Fruit fly (Drosophila melanogaster): ENCODE measurements around the gene p53.

Gene p53

dm6 chr3R:23048089-23048689 lies 5.7 kb downstream of the p53 start, which contains the start of gene CG17121 (continued):
- TF ChIP-seq p53 (GFP tag; optimal IDR thresholded peaks at IDR 0.05): no peak
- peak; percentile 94 for TF ChIP-seq pros (GFP tag; optimal IDR thresholded peaks at IDR 0.05)
- TF ChIP-seq CG6791 (GFP tag; IDR thresholded peaks at IDR 0.05; ENCODE audit: partially characterized antibody): 0 out of 3 replicates have a peak, but pooled peaks have one; percentile 38
- peak; percentile 94 for TF ChIP-seq grn (GFP tag; optimal IDR thresholded peaks at IDR 0.05)

- TF ChIP-seq org-1 (GFP tag; optimal IDR thresholded peaks at IDR 0.05): no peak
- no peak for TF ChIP-seq jigr1 (GFP tag; IDR thresholded peaks at IDR 0.05)
- no peak for TF ChIP-seq Mes4 (GFP tag; optimal IDR thresholded peaks at IDR 0.05)
- TF ChIP-seq CG10147 (GFP tag; optimal IDR thresholded peaks at IDR 0.05): no peak
- TF ChIP-seq Vsx1 (GFP tag; optimal IDR thresholded peaks at IDR 0.05): no peak
- TF ChIP-seq btn (GFP tag; optimal IDR thresholded peaks at IDR 0.05): no peak
- no peak for TF ChIP-seq crp (GFP tag; optimal IDR thresholded peaks at IDR 0.05)
- no peak for TF ChIP-seq CG11398 (GFP tag; optimal IDR thresholded peaks at IDR 0.05)
- peak; percentile 14 for TF ChIP-seq nmo (GFP tag; optimal IDR thresholded peaks at IDR 0.05)
- peak; percentile 82 for TF ChIP-seq slbo (GFP tag; IDR thresholded peaks at IDR 0.05)
- no peak for TF ChIP-seq inv (GFP tag; IDR thresholded peaks at IDR 0.05; ENCODE audit: partially characterized antibody)
- TF ChIP-seq CG12744 (GFP tag; optimal IDR thresholded peaks at IDR 0.05): no peak
- peak; percentile 52 for TF ChIP-seq grn (GFP tag; optimal IDR thresholded peaks at IDR 0.05)
- no peak for TF ChIP-seq CG4424 (GFP tag; optimal IDR thresholded peaks at IDR 0.05)
- no peak for TF ChIP-seq danr (GFP tag; IDR thresholded peaks at IDR 0.05)
- TF ChIP-seq CG2678 (tag; optimal IDR thresholded peaks at IDR 0.05): peak; percentile 50
- TF ChIP-seq CG13287 (GFP tag; IDR thresholded peaks at IDR 0.05; ENCODE audit: partially characterized antibody): no peak
- no peak for TF ChIP-seq CG13894 (tag; optimal IDR thresholded peaks at IDR 0.05)
- TF ChIP-seq az2 (GFP tag; optimal IDR thresholded peaks at IDR 0.05): no peak
- no peak for TF ChIP-seq ara (GFP tag; IDR thresholded peaks at IDR 0.05)
- no peak for TF ChIP-seq yki (optimal IDR thresholded peaks at IDR 0.05)
- no peak for TF ChIP-seq CG8944 (GFP tag; optimal IDR thresholded peaks at IDR 0.05)
- TF ChIP-seq CG31388 (GFP tag; optimal IDR thresholded peaks at IDR 0.05): no peak
- peak; percentile 10 for TF ChIP-seq tx (GFP tag; optimal IDR thresholded peaks at IDR 0.05)
- TF ChIP-seq CG2202 (tag; optimal IDR thresholded peaks at IDR 0.05): no peak
- TF ChIP-seq H15 (GFP tag; IDR thresholded peaks at IDR 0.05): 0 out of 3 replicates have a peak, but pooled peaks have one; percentile 26
- no peak for TF ChIP-seq CG5245 (GFP tag; optimal IDR thresholded peaks at IDR 0.05)
- TF ChIP-seq CG18476 (GFP tag; optimal IDR thresholded peaks at IDR 0.05): no peak
- no peak for TF ChIP-seq CG17359 (tag; optimal IDR thresholded peaks at IDR 0.05)
- peak; percentile 28; the same call in 1 of the 2 replicates for TF ChIP-seq Adf1 (GFP tag; IDR thresholded peaks at IDR 0.05)
- TF ChIP-seq insv (GFP tag; optimal IDR thresholded peaks at IDR 0.05): no peak
- TF ChIP-seq CG15073 (GFP tag; optimal IDR thresholded peaks at IDR 0.05): no peak
- no peak for TF ChIP-seq CG6272 (GFP tag; IDR thresholded peaks at IDR 0.05)
- peak; percentile 60 for TF ChIP-seq Meics (GFP tag; optimal IDR thresholded peaks at IDR 0.05)
- no peak for TF ChIP-seq trh (GFP tag; optimal IDR thresholded peaks at IDR 0.05)
- TF ChIP-seq ttk (GFP tag; IDR thresholded peaks at IDR 0.05): 0 out of 2 replicates have a peak, but pooled peaks have one; percentile 29
- TF ChIP-seq sim (GFP tag; IDR thresholded peaks at IDR 0.05): no peak
- TF ChIP-seq Doc2 (GFP tag; IDR thresholded peaks at IDR 0.05): no peak
- TF ChIP-seq CG9876 (GFP tag; optimal IDR thresholded peaks at IDR 0.05): no peak
- TF ChIP-seq CG9215 (GFP tag; IDR thresholded peaks at IDR 0.05): peak; percentile 61; the same call in 1 of the 2 replicates
- no peak for TF ChIP-seq Atf3 (GFP tag; optimal IDR thresholded peaks at IDR 0.05)
- no peak for TF ChIP-seq CG30431 (GFP tag; optimal IDR thresholded peaks at IDR 0.05)
- TF ChIP-seq Ravus (GFP tag; IDR thresholded peaks at IDR 0.05): no peak
- no peak for TF ChIP-seq fd64A (GFP tag; optimal IDR thresholded peaks at IDR 0.05)
- TF ChIP-seq YL-1 (GFP tag; optimal IDR thresholded peaks at IDR 0.05): no peak
- 0 out of 2 replicates have a peak, but pooled peaks have one; percentile 32 for TF ChIP-seq HLH3B (GFP tag; IDR thresholded peaks at IDR 0.05)
Measured at dm6 chr3R:23046529-23046943, 7.3 kb downstream of the p53 start.
